Worm (Caenorhabditis elegans) whole organism, L4/young adult: Measurements from ENCODE around the gene gpd-4.

Experiments
- dao-5 ChIP-seq: sonication (generic microtip); optimal IDR thresholded peaks from 2 replicates; lab custom pipeline; 2016; ENCODE audit warnings: missing genotype, missing genetic modification characterization, moderate library complexity, missing compliant biosample characterization
- him-1 ChIP-seq: sonication (generic microtip); optimal IDR thresholded peaks from 2 replicates; lab custom pipeline; 2016; ENCODE audit warnings: missing genotype, missing genetic modification reagents, missing genetic modification characterization, missing compliant biosample characterization

- TF ChIP-seq him-1 (tag; lab: Kevin White, UChicago) (no peak), dao-5 (tag; lab: Kevin White, UChicago) (no peak)
Measured at ce11 chrII:10221627-10222026, 50.6 kb downstream of the gpd-4 start.
